Worm (Caenorhabditis elegans): ENCODE data around the gene Y11D7A.9.
"Not testable (repeated sequence)": the region's sequence is repeated elsewhere in the genome, so short reads cannot be mapped to it uniquely, and the experiment has no call there.

Y11D7A.9 gene

DNA sequence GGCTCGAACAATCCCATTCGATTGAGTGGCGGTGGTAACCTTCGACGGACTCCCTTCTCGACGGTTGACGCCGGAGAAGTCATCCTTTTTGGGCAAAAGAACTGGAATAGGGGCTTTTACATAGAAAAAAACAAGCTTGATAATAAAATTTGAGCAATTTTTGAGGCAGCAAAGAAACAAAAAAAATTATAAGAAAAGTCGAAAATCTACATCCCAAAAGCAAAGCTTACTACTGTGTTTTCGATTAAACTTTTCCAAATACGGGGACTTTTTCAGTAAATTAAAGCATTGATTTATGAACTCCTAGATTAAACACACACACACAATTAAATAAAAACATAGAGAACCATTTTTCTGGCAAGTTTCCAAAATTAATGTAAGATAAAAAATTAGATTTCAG is at the start of gene Y11D7A.9:
Gene Y11D7A.9, minus strand, starts transcription at position 101 of the 400 bp plus-strand sequence.
- no peak for TF ChIP-seq tab-1 (GFP tag; IDR thresholded peaks at IDR 0.05)
- no peak for TF ChIP-seq ref-1 (GFP tag; conservative IDR thresholded peaks at IDR 0.05)
- no peak for TF ChIP-seq flt-1 (GFP tag; IDR thresholded peaks at IDR 0.05)

DNA sequence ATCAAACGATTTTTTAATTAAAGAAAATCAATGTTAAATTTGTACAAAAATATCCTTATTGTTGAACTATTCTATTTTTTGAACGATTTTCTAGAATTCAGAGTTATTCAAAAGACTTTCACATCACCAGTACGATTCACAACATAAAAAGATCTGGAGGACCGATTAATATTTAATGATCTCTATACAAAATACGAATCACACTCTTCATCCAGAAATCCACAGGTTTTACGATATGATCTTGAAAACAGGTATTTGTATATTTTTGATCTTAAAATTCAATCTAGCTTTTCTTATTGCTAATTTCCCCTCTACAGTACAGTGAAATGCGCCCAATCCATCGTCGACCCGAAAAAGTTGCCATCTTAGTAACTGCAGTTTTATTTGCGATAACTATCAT is 48.7 kb upstream of the Y11D7A.9 start, which contains the start of gene F49C12.5:
Gene F49C12.5, plus strand, starts transcription at position 301 of the 400 bp plus-strand sequence.
- TF ChIP-seq cog-1 (tag; optimal IDR thresholded peaks at IDR 0.05) (no peak), T22C8.4 (GFP tag; IDR thresholded peaks at IDR 0.05) (no peak), ref-1 (GFP tag; conservative IDR thresholded peaks at IDR 0.05) (no peak), ztf-23 (GFP tag; IDR thresholded peaks at IDR 0.05) (no peak), ztf-29 (GFP tag; IDR thresholded peaks at IDR 0.05) (no peak), tab-1 (GFP tag; IDR thresholded peaks at IDR 0.05) (no peak)

DNA sequence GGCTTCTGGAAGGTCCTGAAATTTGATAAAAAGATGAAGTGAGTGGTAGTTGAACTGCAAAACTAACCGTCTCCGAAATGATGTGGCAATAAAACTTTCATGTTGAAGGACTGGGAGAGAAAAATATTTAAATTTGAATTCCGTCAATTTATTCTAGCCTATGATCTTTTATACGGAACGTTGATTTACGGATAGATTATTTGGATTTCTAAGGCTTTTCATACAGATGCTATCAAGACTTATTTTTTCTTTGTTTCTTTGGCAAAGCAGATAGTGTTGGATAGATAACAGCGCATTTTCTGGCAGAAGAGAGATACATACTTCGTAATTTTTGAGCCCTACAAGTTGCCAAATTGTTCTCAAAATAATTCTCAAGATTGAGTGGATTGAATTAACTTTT is 48.1 kb upstream of the Y11D7A.9 start, which contains the start of gene F49C12.4:
Gene F49C12.4, minus strand, starts transcription at position 101 of the 400 bp plus-strand sequence.
- TF ChIP-seq klf-2 (GFP tag; conservative IDR thresholded peaks at IDR 0.05) (no peak), ref-1 (GFP tag; conservative IDR thresholded peaks at IDR 0.05) (no peak), tab-1 (GFP tag; IDR thresholded peaks at IDR 0.05) (no peak), flt-1 (GFP tag; IDR thresholded peaks at IDR 0.05) (no peak), cog-1 (tag; optimal IDR thresholded peaks at IDR 0.05) (no peak), ztf-29 (GFP tag; IDR thresholded peaks at IDR 0.05) (no peak), T22C8.4 (GFP tag; IDR thresholded peaks at IDR 0.05) (no peak), med-1 (GFP tag; optimal IDR thresholded peaks at IDR 0.05; ENCODE audit: insufficient read depth) (no peak), ztf-23 (GFP tag; IDR thresholded peaks at IDR 0.05) (no peak)

DNA sequence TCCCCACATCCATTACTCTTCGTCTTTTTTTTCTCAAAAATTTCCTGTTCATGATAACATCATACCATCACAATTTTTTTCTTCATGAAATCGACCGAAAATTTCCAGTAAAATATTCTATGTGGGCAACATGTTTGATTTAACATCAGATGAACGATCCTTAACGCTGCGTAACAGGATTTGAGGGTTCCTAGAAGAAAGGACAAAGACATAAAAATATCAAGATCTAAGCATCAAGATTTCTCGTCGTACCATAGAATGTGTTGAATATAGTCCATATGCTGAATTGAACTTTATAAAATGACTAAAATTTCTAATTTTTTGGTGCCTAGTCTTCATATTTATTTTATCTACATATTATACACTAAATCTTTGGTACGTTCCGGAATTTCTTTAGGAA is 44.2 kb upstream of the Y11D7A.9 start, which contains the start of gene F49C12.3:
Gene F49C12.3, plus strand, starts transcription at position 301 of the 400 bp plus-strand sequence.
- no peak for TF ChIP-seq cog-1 (tag; optimal IDR thresholded peaks at IDR 0.05)
- no peak for TF ChIP-seq T22C8.4 (GFP tag; IDR thresholded peaks at IDR 0.05)
- TF ChIP-seq flt-1 (GFP tag; IDR thresholded peaks at IDR 0.05), result no peak
- TF ChIP-seq tab-1 (GFP tag; IDR thresholded peaks at IDR 0.05), result no peak
- TF ChIP-seq klf-2 (GFP tag; conservative IDR thresholded peaks at IDR 0.05), result no peak
- TF ChIP-seq med-1 (GFP tag; optimal IDR thresholded peaks at IDR 0.05; ENCODE audit: insufficient read depth), result no peak
- no peak for TF ChIP-seq ztf-23 (GFP tag; IDR thresholded peaks at IDR 0.05)
- TF ChIP-seq ztf-29 (GFP tag; IDR thresholded peaks at IDR 0.05), result no peak
- TF ChIP-seq ref-1 (GFP tag; conservative IDR thresholded peaks at IDR 0.05), result no peak

DNA sequence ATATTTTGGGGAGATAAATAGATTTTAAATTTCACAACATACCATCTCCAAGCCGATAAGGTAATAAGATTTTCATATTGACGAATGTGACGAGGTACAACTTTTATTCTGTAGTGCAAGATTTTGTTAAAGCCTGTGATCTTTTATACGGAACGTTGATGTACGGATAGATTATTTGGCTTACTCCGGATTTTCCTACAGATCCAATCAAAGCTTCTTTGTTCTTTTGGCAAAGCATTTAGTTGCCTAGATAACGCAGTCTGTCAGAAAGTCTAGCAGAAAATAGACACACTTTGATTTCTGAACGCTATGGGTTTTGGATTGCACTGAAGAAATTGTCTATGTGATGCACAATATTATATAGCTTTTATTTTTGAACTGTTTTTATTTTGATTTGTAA is 43.2 kb upstream of the Y11D7A.9 start, which contains the start of gene F49C12.2:
Gene F49C12.2, minus strand, starts transcription at position 101 of the 400 bp plus-strand sequence.
- TF ChIP-seq flt-1 (GFP tag; IDR thresholded peaks at IDR 0.05) (no peak), ztf-23 (GFP tag; IDR thresholded peaks at IDR 0.05) (no peak), med-1 (GFP tag; optimal IDR thresholded peaks at IDR 0.05; ENCODE audit: insufficient read depth) (no peak), ztf-29 (GFP tag; IDR thresholded peaks at IDR 0.05) (no peak), ref-1 (GFP tag; conservative IDR thresholded peaks at IDR 0.05) (no peak), cog-1 (tag; optimal IDR thresholded peaks at IDR 0.05) (no peak), klf-2 (GFP tag; conservative IDR thresholded peaks at IDR 0.05) (no peak), tab-1 (GFP tag; IDR thresholded peaks at IDR 0.05) (no peak), T22C8.4 (GFP tag; IDR thresholded peaks at IDR 0.05) (no peak)

DNA sequence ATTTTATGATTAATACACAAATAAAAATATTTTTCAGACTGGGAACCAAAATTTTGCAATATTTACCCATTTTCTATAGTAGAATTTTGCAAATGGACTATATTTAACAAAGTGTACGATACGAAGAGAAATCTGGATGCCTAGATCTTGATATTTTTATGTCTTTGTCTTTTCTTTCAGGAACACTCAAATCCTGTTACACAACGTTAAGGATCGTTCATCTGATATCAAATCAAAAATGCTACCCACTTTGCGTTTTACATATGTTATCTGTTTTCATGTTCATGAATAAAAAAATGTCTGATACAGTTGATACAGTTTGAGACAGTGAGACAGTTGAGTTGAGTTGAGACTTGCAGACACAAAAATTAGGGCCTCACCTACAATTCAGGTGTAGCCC is 40.4 kb upstream of the Y11D7A.9 start, which contains the start of gene F49C12.1:
Gene F49C12.1, minus strand, starts transcription at position 70 of the 400 bp plus-strand sequence.
- no peak for TF ChIP-seq cog-1 (tag; optimal IDR thresholded peaks at IDR 0.05)
- TF ChIP-seq T22C8.4 (GFP tag; IDR thresholded peaks at IDR 0.05), result no peak
- TF ChIP-seq ref-1 (GFP tag; conservative IDR thresholded peaks at IDR 0.05), result no peak
- no peak for TF ChIP-seq tab-1 (GFP tag; IDR thresholded peaks at IDR 0.05)

DNA sequence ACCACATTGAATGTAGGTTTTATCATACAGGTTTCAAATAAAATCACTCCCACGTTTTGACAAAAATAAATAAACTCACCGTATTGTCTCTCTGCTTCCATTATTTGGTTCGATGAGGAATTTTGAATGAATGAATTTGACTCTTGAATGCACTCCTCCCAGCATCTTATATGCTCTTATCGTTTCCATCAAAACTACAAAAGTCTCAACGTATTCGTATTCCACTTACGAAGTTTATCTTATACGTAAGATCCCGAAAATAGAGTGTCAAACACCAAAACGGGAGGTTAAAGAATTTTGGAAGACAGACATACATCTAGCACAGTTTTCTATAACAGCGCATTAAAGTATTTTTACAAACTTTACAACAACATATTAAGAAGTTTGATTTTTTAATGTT is 37.9 kb upstream of the Y11D7A.9 start, which contains the start of gene nhr-264:
Gene nhr-264, minus strand, starts transcription at position 101 of the 400 bp plus-strand sequence.
- not testable (repeated sequence) for TF ChIP-seq ref-1 (GFP tag; conservative IDR thresholded peaks at IDR 0.05); ztf-29 (GFP tag; IDR thresholded peaks at IDR 0.05); tab-1 (GFP tag; IDR thresholded peaks at IDR 0.05)

DNA sequence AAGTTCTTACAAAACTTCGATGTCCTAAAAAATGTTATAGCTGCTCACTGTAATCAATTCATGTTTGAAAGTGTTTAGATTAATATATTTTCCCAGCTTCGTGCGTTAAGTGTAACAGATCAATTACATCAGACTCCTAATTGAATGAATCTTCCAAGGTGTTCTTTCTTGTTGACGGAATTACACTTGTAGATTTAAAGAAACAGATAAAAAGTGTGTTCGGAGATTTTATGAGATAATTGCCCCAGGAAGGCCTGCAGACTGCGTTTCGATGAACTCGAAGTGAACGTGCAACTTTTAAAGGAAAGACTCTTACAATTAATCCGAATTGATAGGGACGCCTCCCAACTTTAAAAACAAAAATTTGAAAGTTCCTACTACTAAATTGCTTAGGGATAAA is 33.7 kb upstream of the Y11D7A.9 start:
- TF ChIP-seq ztf-29 (GFP tag; IDR thresholded peaks at IDR 0.05), result no peak
- no peak for TF ChIP-seq cog-1 (tag; optimal IDR thresholded peaks at IDR 0.05)
- no peak for TF ChIP-seq ref-1 (GFP tag; conservative IDR thresholded peaks at IDR 0.05)
- no peak for TF ChIP-seq T22C8.4 (GFP tag; IDR thresholded peaks at IDR 0.05)
- TF ChIP-seq flt-1 (GFP tag; IDR thresholded peaks at IDR 0.05), result no peak

DNA sequence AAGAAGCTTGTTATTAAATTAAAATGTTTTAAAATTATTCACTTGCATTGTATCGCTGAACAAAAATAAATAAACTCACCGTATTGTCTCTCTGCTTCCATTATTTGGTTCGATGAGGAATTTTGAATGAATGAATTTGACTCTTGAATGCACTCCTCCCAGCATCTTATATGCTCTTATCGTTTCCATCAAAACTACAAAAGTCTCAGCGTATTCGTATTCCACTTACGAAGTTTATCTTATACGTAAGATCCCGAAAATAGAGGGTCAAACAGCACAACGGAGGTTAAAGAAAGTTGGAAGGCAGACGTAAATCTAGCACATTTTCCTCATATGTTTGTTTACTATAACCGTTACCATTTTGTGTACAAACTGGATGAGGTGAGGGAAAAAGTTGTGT is 30.4 kb upstream of the Y11D7A.9 start, which contains the start of gene nhr-267:
Gene nhr-267, minus strand, starts transcription at position 101 of the 400 bp plus-strand sequence.
- not testable (repeated sequence) for TF ChIP-seq cog-1 (tag; optimal IDR thresholded peaks at IDR 0.05); ztf-29 (GFP tag; IDR thresholded peaks at IDR 0.05); med-1 (GFP tag; optimal IDR thresholded peaks at IDR 0.05; ENCODE audit: insufficient read depth)

DNA sequence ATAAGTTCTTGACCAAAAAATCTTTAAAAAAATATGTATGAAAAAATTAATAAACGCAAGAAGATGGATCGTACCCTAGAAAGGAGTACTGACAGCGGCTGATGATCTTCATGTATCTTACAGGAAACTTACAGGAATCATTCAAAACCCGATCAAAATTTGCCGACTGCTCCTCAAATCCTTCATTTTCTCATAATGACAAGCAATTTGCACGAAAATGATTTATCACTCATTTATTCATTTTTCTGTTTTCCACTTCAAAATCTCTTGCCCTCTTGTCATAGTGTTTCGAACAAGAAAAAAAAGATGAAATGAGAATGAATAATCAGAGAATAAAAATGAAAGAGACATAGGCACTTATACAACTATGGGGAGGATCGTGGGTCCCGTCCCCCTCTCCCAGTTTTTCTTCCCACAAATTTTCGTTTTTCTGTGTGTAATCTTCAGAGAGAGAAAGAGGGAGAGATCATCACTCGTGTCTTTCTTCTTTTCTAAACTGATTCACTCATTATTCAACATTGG is 18.2 kb upstream of the Y11D7A.9 start, which contains the start of gene nmy-3:
Gene nmy-3, plus strand, starts transcription at position 472 of the 522 bp plus-strand sequence.
- TF ChIP-seq ztf-29 (GFP tag; IDR thresholded peaks at IDR 0.05) (no peak), med-1 (GFP tag; optimal IDR thresholded peaks at IDR 0.05; ENCODE audit: insufficient read depth) (no peak), flt-1 (GFP tag; IDR thresholded peaks at IDR 0.05) (no peak), ztf-23 (GFP tag; IDR thresholded peaks at IDR 0.05) (no peak), cog-1 (tag; optimal IDR thresholded peaks at IDR 0.05) (no peak), ref-1 (GFP tag; conservative IDR thresholded peaks at IDR 0.05) (no peak), T22C8.4 (GFP tag; IDR thresholded peaks at IDR 0.05) (no peak), tab-1 (GFP tag; IDR thresholded peaks at IDR 0.05) (no peak), klf-2 (GFP tag; conservative IDR thresholded peaks at IDR 0.05) (no peak)
